Worm (Caenorhabditis elegans): Measurements from ENCODE around the gene Y41G9A.6.

Gene Y41G9A.6

DNA sequence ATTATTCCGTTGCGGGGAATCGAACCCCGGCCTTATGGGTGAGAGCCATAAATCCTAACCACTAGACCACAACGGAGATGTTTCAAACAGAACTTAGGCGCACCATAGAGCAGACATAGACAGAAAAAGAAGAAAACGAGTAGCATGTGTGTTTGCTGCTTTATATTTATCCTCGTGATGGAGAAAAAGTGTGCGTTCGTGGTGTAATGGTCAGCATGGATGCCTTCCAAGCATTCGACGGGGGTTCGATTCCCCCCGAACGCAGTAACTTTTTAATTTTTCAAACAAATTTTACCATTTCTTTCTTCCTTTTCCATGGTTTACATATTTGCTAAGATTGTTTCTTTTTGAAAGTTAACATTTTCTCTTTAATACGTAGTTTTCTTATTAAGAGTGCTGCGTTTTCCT lies 32.4 kb upstream of the Y41G9A.6 start (continued):
- TF ChIP-seq Y53F4B.3 (GFP tag; IDR thresholded peaks at IDR 0.05) (peak; percentile 92), egl-18 (GFP tag; IDR thresholded peaks at IDR 0.05) (peak; percentile 93), rec-8 (tag; optimal IDR thresholded peaks at IDR 0.05) (peak; percentile 95 to 96), repo-1 (tag; optimal IDR thresholded peaks at IDR 0.05) (peak; percentile 97), ceh-79 (tag; optimal IDR thresholded peaks at IDR 0.05) (peak; percentile 98), die-1 (tag; optimal IDR thresholded peaks at IDR 0.05) (peak; percentile 98), F49E8.2 (tag; optimal IDR thresholded peaks at IDR 0.05; ENCODE audit: insufficient read depth) (peak; percentile 58), attf-6 (GFP tag; IDR thresholded peaks at IDR 0.05) (peak; percentile 89), aptf-2 (GFP tag; conservative IDR thresholded peaks at IDR 0.05) (peak; percentile 82), unc-130 (GFP tag; optimal IDR thresholded peaks at IDR 0.05) (peak; percentile 56), T07F8.4 (tag; optimal IDR thresholded peaks at IDR 0.05) (peak; percentile 93), F57A8.1 (GFP tag; optimal IDR thresholded peaks at IDR 0.05) (peak; percentile 94), ztf-26 (tag; optimal IDR thresholded peaks at IDR 0.05) (peak; percentile 93), ZK185.1 (tag; optimal IDR thresholded peaks at IDR 0.05; ENCODE audit: poor library complexity, severe bottlenecking) (peak; percentile 98), madf-8 (GFP tag; conservative IDR thresholded peaks at IDR 0.05) (0 out of 2 replicates have a peak, but pooled peaks have one; percentile 22), mes-4 (tag; optimal IDR thresholded peaks at IDR 0.05) (peak; percentile 93), Y56A3A.18 (GFP tag; IDR thresholded peaks at IDR 0.05) (peak; percentile 98), B0261.1 (tag; optimal IDR thresholded peaks at IDR 0.05) (peak; percentile 100), F23B12.7 (tag; optimal IDR thresholded peaks at IDR 0.05; ENCODE audit: insufficient read depth) (peak; percentile 96), unc-62 (GFP tag; optimal IDR thresholded peaks at IDR 0.05) (no peak), attf-3 (GFP tag; conservative IDR thresholded peaks at IDR 0.05) (peak; percentile 71), madf-10 (tag; optimal IDR thresholded peaks at IDR 0.05) (peak; percentile 92), B0019.2 (GFP tag; conservative IDR thresholded peaks at IDR 0.05) (peak; percentile 71), F55B11.4 (tag; optimal IDR thresholded peaks at IDR 0.05; ENCODE audit: borderline replicate concordance, insufficient read depth) (no peak), nhr-179 (tag; optimal IDR thresholded peaks at IDR 0.05) (peak; percentile 82), mel-28 (tag; optimal IDR thresholded peaks at IDR 0.05; ENCODE audit: borderline replicate concordance) (peak; percentile 86), ccch-3 (GFP tag; optimal IDR thresholded peaks at IDR 0.05) (peak; percentile 81), Y79H2A.3 (GFP tag; conservative IDR thresholded peaks at IDR 0.05) (peak; percentile 83), madf-3 (GFP tag; IDR thresholded peaks at IDR 0.05) (peak; percentile 86), lin-26 (GFP tag; IDR thresholded peaks at IDR 0.05) (peak; percentile 98), lsl-1 (GFP tag; optimal IDR thresholded peaks at IDR 0.05) (peak; percentile 43), mcd-1 (GFP tag; IDR thresholded peaks at IDR 0.05) (peak; percentile 82), K12H6.12 (tag; optimal IDR thresholded peaks at IDR 0.05) (peak; percentile 83), let-607 (tag; optimal IDR thresholded peaks at IDR 0.05) (peak; percentile 74 to 88)

DNA sequence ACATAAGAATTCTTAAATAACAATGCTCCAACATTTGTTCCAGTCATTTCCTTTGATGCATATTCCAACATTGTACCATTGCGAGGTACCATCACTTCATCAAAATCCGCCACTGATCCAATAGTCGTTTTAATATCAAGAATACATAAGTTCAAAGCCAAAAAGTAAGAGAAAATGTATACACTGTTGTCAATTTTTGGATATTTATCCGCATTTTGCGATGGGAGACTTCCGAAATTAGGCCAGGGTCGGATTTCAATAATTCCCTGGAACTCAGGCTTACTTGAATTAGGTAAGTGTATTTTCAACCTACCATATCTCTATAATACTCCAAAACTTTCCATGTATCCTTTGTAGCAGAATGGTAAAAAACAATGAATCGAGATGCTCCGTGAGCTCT lies 30.6 kb upstream of the Y41G9A.6 start, which contains the start of gene M02F4.2:
TSS of gene M02F4.2 (minus strand) at position 101 of the 400 bp plus-strand sequence.
- no peak for TF ChIP-seq hsf-1 (GFP tag; IDR thresholded peaks at IDR 0.05)
- TF ChIP-seq ztf-3 (GFP tag; optimal IDR thresholded peaks at IDR 0.05) = no peak
- TF ChIP-seq sea-2 (GFP tag; IDR thresholded peaks at IDR 0.05) = no peak
- no peak for TF ChIP-seq F57C9.4 (tag; optimal IDR thresholded peaks at IDR 0.05)
- no peak for TF ChIP-seq zfh-2 (GFP tag; conservative IDR thresholded peaks at IDR 0.05)
- no peak for TF ChIP-seq hlh-12 (tag; optimal IDR thresholded peaks at IDR 0.05)
- TF ChIP-seq sdz-38 (tag; optimal IDR thresholded peaks at IDR 0.05) = no peak
- TF ChIP-seq fkh-3 (tag; optimal IDR thresholded peaks at IDR 0.05) = no peak
- TF ChIP-seq lsy-27 (tag; optimal IDR thresholded peaks at IDR 0.05; ENCODE audit: borderline replicate concordance, insufficient read depth) = no peak
- no peak for TF ChIP-seq repo-1 (tag; optimal IDR thresholded peaks at IDR 0.05)
- TF ChIP-seq let-607 (tag; optimal IDR thresholded peaks at IDR 0.05) = no peak
- TF ChIP-seq attf-5 (GFP tag; optimal IDR thresholded peaks at IDR 0.05) = no peak
- no peak for TF ChIP-seq F52B5.7 (tag; optimal IDR thresholded peaks at IDR 0.05)
- no peak for TF ChIP-seq rec-8 (tag; optimal IDR thresholded peaks at IDR 0.05)
- TF ChIP-seq lir-1 (GFP tag; conservative IDR thresholded peaks at IDR 0.05) = no peak
- no peak for TF ChIP-seq attf-3 (GFP tag; conservative IDR thresholded peaks at IDR 0.05)

Measured in whole organism, young adult.